Fruit fly (Drosophila melanogaster): ENCODE data around the gene CG14419.

The CG14419 gene

DNA sequence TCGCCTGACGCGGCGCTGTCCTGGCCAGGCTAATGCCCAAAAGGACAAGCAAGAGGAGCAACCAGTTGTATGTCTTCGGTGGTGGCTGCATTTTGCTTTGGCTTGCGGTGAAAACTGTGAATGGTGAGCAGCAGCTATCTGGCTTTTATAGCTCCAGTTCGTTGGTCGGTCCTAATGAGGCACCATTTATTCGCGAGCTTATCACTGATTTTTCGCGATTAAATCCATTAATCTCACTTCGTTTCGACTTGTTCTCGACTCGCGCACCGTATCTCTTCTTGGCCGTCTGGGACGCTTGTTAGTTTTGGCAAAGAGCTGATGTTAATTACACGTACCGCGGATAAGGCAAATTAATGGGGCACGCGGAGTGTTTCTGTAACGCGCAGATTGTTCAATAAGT is 9.3 kb downstream of the CG14419 start, which contains the start of gene CG14417:
Gene CG14417 (minus strand): TSS at position 101 of the 400 bp plus-strand sequence.
- TF ChIP-seq pad (GFP tag; optimal IDR thresholded peaks at IDR 0.05) (no peak), CG1620 (GFP tag; optimal IDR thresholded peaks at IDR 0.05) (no peak), CG7045 (GFP tag; optimal IDR thresholded peaks at IDR 0.05) (no peak), Mnt (GFP tag; optimal IDR thresholded peaks at IDR 0.05) (no peak), cic (GFP tag; optimal IDR thresholded peaks at IDR 0.05) (no peak), ovo (GFP tag; optimal IDR thresholded peaks at IDR 0.05) (no peak), CG7101 (tag; optimal IDR thresholded peaks at IDR 0.05) (no peak), bab1 (GFP tag; optimal IDR thresholded peaks at IDR 0.05) (no peak), CG33017 (tag; optimal IDR thresholded peaks at IDR 0.05) (no peak), CG14711 (tag; optimal IDR thresholded peaks at IDR 0.05) (no peak), tj (GFP tag; optimal IDR thresholded peaks at IDR 0.05) (no peak), CG5204 (GFP tag; optimal IDR thresholded peaks at IDR 0.05) (no peak), Clk (GFP tag; optimal IDR thresholded peaks at IDR 0.05) (no peak)

DNA sequence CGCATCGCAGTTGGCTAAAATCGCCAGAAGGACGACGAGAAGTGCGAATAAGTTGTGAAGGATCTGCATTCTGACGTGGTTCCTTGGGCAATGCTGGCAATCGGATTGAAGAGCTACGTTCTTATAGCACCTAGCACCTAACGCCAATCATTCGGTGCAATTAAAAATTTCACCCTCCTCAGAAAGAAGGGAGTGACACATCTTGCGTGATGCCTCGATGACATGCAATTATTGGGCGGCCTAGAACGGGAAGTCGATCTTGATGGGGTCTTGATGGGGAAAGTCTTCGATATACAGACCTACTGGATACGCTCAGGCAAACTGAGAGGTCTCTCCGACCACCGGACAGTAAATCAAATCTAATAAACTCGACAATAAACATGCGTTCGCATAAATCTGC is 13.0 kb downstream of the CG14419 start, which contains the start of gene CG14416:
Gene CG14416 (minus strand): TSS at position 101 of the 400 bp plus-strand sequence.
- TF ChIP-seq ovo (GFP tag; optimal IDR thresholded peaks at IDR 0.05) (no peak), CG12768 (GFP tag; optimal IDR thresholded peaks at IDR 0.05) (no peak), CG11617 (GFP tag; optimal IDR thresholded peaks at IDR 0.05) (no peak), Crg-1 (GFP tag; optimal IDR thresholded peaks at IDR 0.05) (no peak), Hr96 (GFP tag; optimal IDR thresholded peaks at IDR 0.05) (no peak), tj (GFP tag; optimal IDR thresholded peaks at IDR 0.05) (no peak), CG7045 (GFP tag; optimal IDR thresholded peaks at IDR 0.05) (no peak), Clk (GFP tag; optimal IDR thresholded peaks at IDR 0.05) (no peak), CG7101 (tag; optimal IDR thresholded peaks at IDR 0.05) (no peak), CG1620 (GFP tag; optimal IDR thresholded peaks at IDR 0.05) (no peak), cic (GFP tag; optimal IDR thresholded peaks at IDR 0.05) (no peak), CG33017 (tag; optimal IDR thresholded peaks at IDR 0.05) (no peak)

DNA sequence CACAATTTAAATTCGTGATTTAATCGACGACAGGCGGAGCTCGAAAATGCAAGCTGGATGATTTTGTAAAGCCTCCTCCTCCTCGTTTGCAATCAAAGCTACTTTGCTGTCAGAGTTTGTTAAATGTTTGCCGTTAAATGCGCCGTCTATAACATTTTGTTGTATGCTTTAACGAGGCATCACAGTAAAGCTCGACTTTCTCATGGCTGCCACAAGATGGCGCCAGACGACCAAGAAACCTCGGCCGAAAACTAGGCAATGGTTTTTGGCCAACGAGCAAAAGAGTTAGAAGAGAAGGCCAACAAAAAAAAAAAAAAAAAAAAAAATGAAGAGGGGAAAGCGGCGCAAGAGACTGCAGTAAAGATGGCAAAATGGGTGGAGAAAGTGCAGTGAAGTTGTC is 16.3 kb downstream of the CG14419 start:
- no peak for TF ChIP-seq pad (GFP tag; optimal IDR thresholded peaks at IDR 0.05)
- no peak for TF ChIP-seq CG7045 (GFP tag; optimal IDR thresholded peaks at IDR 0.05)
- no peak for TF ChIP-seq Hr96 (GFP tag; optimal IDR thresholded peaks at IDR 0.05)
- TF ChIP-seq tj (GFP tag; optimal IDR thresholded peaks at IDR 0.05): no peak
- TF ChIP-seq CG5204 (GFP tag; optimal IDR thresholded peaks at IDR 0.05): no peak
- TF ChIP-seq CG11617 (GFP tag; optimal IDR thresholded peaks at IDR 0.05): no peak
- no peak for TF ChIP-seq CG12768 (GFP tag; optimal IDR thresholded peaks at IDR 0.05)
- no peak for TF ChIP-seq Crg-1 (GFP tag; optimal IDR thresholded peaks at IDR 0.05)
- TF ChIP-seq CG1620 (GFP tag; optimal IDR thresholded peaks at IDR 0.05): no peak
- TF ChIP-seq ovo (GFP tag; optimal IDR thresholded peaks at IDR 0.05): no peak
- TF ChIP-seq kay (GFP tag; ENCODE audit: borderline replicate concordance): no peak
- no peak for TF ChIP-seq toe (GFP tag; optimal IDR thresholded peaks at IDR 0.05)
- TF ChIP-seq cic (GFP tag; optimal IDR thresholded peaks at IDR 0.05): no peak
- no peak for TF ChIP-seq Mnt (GFP tag; optimal IDR thresholded peaks at IDR 0.05)
- no peak for TF ChIP-seq cnc (optimal IDR thresholded peaks at IDR 0.05)
- no peak for TF ChIP-seq Clk (GFP tag; optimal IDR thresholded peaks at IDR 0.05)
- TF ChIP-seq bab1 (GFP tag; optimal IDR thresholded peaks at IDR 0.05): no peak

DNA sequence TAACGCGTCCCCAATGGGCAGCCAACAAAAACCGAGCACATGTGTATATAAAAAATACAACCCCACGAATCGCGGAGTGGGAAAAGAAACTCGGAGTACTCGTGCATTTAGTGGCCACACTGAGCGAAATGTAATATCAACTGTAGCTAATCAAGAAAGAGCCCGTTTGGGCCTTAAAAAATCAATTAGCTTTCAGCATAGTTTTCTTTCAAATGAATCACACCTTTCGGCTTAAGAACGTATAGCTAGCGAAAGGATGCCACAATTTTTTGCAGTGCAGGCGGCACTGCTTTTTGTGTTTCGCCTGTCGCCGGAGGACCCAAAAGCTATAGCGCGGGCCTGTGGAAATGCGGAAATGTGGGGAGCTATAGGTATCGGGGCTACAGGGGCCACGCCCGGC is 24.8 kb downstream of the CG14419 start:
- no peak for TF ChIP-seq tj (GFP tag; optimal IDR thresholded peaks at IDR 0.05)
- TF ChIP-seq pad (GFP tag; optimal IDR thresholded peaks at IDR 0.05): no peak
